Worm (Caenorhabditis elegans) whole organism, L1 larva: Measurements from ENCODE around the gene Y58A7A.5.

ENCODE experiments used
- efl-3 ChIP-seq: fragments of 200-800 bp; sonication (Bioruptor generic); optimal IDR thresholded peaks from 2 replicates; lab custom pipeline; 2018; ENCODE audit warnings: mild to moderate bottlenecking, missing genetic modification characterization, missing compliant biosample characterization
- fos-1 ChIP-seq: fragments of 150-350 bp; optimal IDR thresholded peaks from 2 replicates; lab custom pipeline; 2014; ENCODE audit warnings: missing biosample characterization, missing genetic modification characterization
- snpc-4 ChIP-seq: fragments of 150-350 bp; optimal IDR thresholded peaks from 2 replicates; lab custom pipeline; 2014; ENCODE audit warnings: missing biosample characterization, missing genetic modification characterization
- sptf-1 ChIP-seq: fragments of 150-350 bp; optimal IDR thresholded peaks from 2 replicates; lab custom pipeline; 2014; ENCODE audit warnings: missing biosample characterization, missing genetic modification characterization

ce11 chrV:5084957-5085465 is 1.8 kb downstream of the Y58A7A.5 start, which contains the start of gene Y58A7A.4:
- no peak for TF ChIP-seq snpc-4 (tag; lab: Kevin White, UChicago)
- TF ChIP-seq fos-1 (tag; lab: Kevin White, UChicago) = no peak
- TF ChIP-seq efl-3 (GFP tag; lab: Kevin White, UChicago) = no peak
- no peak for TF ChIP-seq sptf-1 (tag; lab: Kevin White, UChicago)
